Fruit fly (Drosophila melanogaster) whole organism, embryonic: ENCODE measurements around the gene Phyhd1.

Experiments
- Atf6 ChIP-seq: fragments of 200-800 bp; sonication (Bioruptor generic); IDR thresholded peaks from 2 replicates; pipeline ENCODE4 v1.3.6; 2022; ENCODE audit warnings: missing biosample characterization, missing genetic modification characterization
- CG1024 ChIP-seq: fragments of 200-800 bp; sonication (Bioruptor generic); IDR thresholded peaks from 2 replicates; pipeline ENCODE4 v1.3.6; 2022; ENCODE audit warnings: missing biosample characterization, missing genetic modification characterization
- CG10565 ChIP-seq: fragments of 200-800 bp; sonication (Bioruptor generic); optimal IDR thresholded peaks from 3 replicates; lab custom pipeline; 2016; ENCODE audit warnings: missing biosample characterization, mild to moderate bottlenecking, missing genetic modification characterization
- CG11093 ChIP-seq: fragments of 200-800 bp; sonication (Bioruptor generic); IDR thresholded peaks from 3 replicates; pipeline ENCODE4 v1.3.6; 2022; ENCODE audit warnings: missing biosample characterization, missing genetic modification characterization
- CG12219 ChIP-seq: fragments of 200-800 bp; sonication (Bioruptor generic); optimal IDR thresholded peaks from 3 replicates; lab custom pipeline; 2018; ENCODE audit warnings: missing biosample characterization, mild to moderate bottlenecking, missing genetic modification characterization
- CG13624 ChIP-seq: fragments of 200-800 bp; sonication (Bioruptor generic); optimal IDR thresholded peaks from 2 replicates; lab custom pipeline; 2016; ENCODE audit warnings: missing biosample characterization, missing genetic modification characterization
- CG14014 ChIP-seq: fragments of 200-800 bp; sonication (Bioruptor generic); IDR thresholded peaks from 2 replicates; pipeline ENCODE4 v1.3.6; 2022; ENCODE audit warnings: missing biosample characterization, missing genetic modification characterization
- CG15479 ChIP-seq: fragments of 200-800 bp; sonication (Bioruptor generic); optimal IDR thresholded peaks from 3 replicates; lab custom pipeline; 2019; ENCODE audit warnings: missing biosample characterization, mild to moderate bottlenecking, missing genetic modification characterization, moderate library complexity
- CG15514 ChIP-seq: fragments of 200-800 bp; sonication (Bioruptor generic); optimal IDR thresholded peaks from 3 replicates; lab custom pipeline; 2017; ENCODE audit warnings: missing biosample characterization, missing genetic modification characterization, mild to moderate bottlenecking, moderate library complexity, missing genetic modification reagents
- CG2120 ChIP-seq: fragments of 200-800 bp; sonication (Bioruptor generic); optimal IDR thresholded peaks from 3 replicates; lab custom pipeline; 2016; ENCODE audit warnings: missing biosample characterization, missing genetic modification characterization
- CG31224 ChIP-seq: fragments of 200-800 bp; sonication (Bioruptor generic); IDR thresholded peaks from 2 replicates; pipeline ENCODE4 v1.3.6; 2022; ENCODE audit warnings: missing biosample characterization, missing genetic modification characterization
- CG31365 ChIP-seq: fragments of 200-800 bp; sonication (Bioruptor generic); optimal IDR thresholded peaks from 2 replicates; lab custom pipeline; 2018; ENCODE audit warnings: missing biosample characterization, mild to moderate bottlenecking, missing genetic modification characterization
- CG3163 ChIP-seq: fragments of 200-800 bp; sonication (Bioruptor generic); optimal IDR thresholded peaks from 3 replicates; lab custom pipeline; 2016; ENCODE audit warnings: missing biosample characterization, missing genetic modification characterization
- CG4404 ChIP-seq: fragments of 200-800 bp; sonication (Bioruptor generic); IDR thresholded peaks from 2 replicates; pipeline ENCODE4 v1.3.6; 2022; ENCODE audit warnings: missing biosample characterization, missing genetic modification characterization
- CG8944 ChIP-seq: fragments of 200-800 bp; sonication (Bioruptor generic); optimal IDR thresholded peaks from 3 replicates; lab custom pipeline; 2016; ENCODE audit warnings: missing biosample characterization, missing genetic modification characterization
- CG9609 ChIP-seq: fragments of 200-800 bp; sonication (Bioruptor generic); optimal IDR thresholded peaks from 3 replicates; lab custom pipeline; 2016; ENCODE audit warnings: missing biosample characterization, missing genetic modification characterization
- CG9876 ChIP-seq: fragments of 200-800 bp; sonication (Bioruptor generic); optimal IDR thresholded peaks from 2 replicates; lab custom pipeline; 2016; ENCODE audit warnings: missing biosample characterization, missing genetic modification characterization
- Camta ChIP-seq: fragments of 200-800 bp; sonication (Bioruptor generic); optimal IDR thresholded peaks from 2 replicates; lab custom pipeline; 2016; ENCODE audit warnings: missing biosample characterization, missing genetic modification characterization
- D19B ChIP-seq: fragments of 200-800 bp; sonication (Bioruptor generic); optimal IDR thresholded peaks from 2 replicates; lab custom pipeline; 2017; ENCODE audit warnings: missing biosample characterization, mild to moderate bottlenecking, missing genetic modification characterization
- Ets65A ChIP-seq: fragments of 200-800 bp; sonication (Bioruptor generic); peaks from one replicate; lab custom pipeline; 2016; ENCODE audit warnings: missing biosample characterization, missing genetic modification characterization
- MESR4 ChIP-seq: fragments of 200-800 bp; sonication (Bioruptor generic); optimal IDR thresholded peaks from 2 replicates; lab custom pipeline; 2018; ENCODE audit warnings: missing biosample characterization, mild to moderate bottlenecking, missing genetic modification characterization, moderate library complexity
- Mrtf ChIP-seq: fragments of 200-800 bp; sonication (Bioruptor generic); IDR thresholded peaks from 3 replicates; pipeline ENCODE4 v1.3.6; 2022; ENCODE audit warnings: missing biosample characterization, missing genetic modification characterization
- Poxn ChIP-seq: fragments of 200-800 bp; sonication (Bioruptor generic); IDR thresholded peaks from 2 replicates; pipeline ENCODE4 v1.3.6; 2022; ENCODE audit warnings: missing biosample characterization, missing genetic modification characterization
- Sin3A ChIP-seq: fragments of >200 bp; optimal IDR thresholded peaks from 2 replicates; lab custom pipeline; 2018
- Stat92E ChIP-seq, 3 experiments: fragments of >200 bp in 2 of 3; fragments of 200-800 bp in 1 of 3; sonication (Bioruptor generic) in 1 of 3; optimal IDR thresholded peaks; 2 replicates each; lab custom pipeline; 2017 to 2019; ENCODE audit warnings: missing biosample characterization in 3 of 3, missing genetic modification characterization in 3 of 3, mild to moderate bottlenecking in 1 of 3, moderate library complexity in 1 of 3
- Tbp ChIP-seq: fragments of >200 bp; optimal IDR thresholded peaks from 2 replicates; lab custom pipeline; 2018; ENCODE audit warnings: missing biosample characterization, missing genetic modification characterization
- Xbp1 ChIP-seq: fragments of 200-800 bp; sonication (Bioruptor generic); optimal IDR thresholded peaks from 3 replicates; lab custom pipeline; 2016; ENCODE audit warnings: missing biosample characterization, mild to moderate bottlenecking, missing genetic modification characterization
- az2 ChIP-seq: fragments of 200-800 bp; sonication (Bioruptor generic); optimal IDR thresholded peaks from 3 replicates; lab custom pipeline; 2016; ENCODE audit warnings: missing biosample characterization, missing genetic modification characterization
- bowl ChIP-seq: fragments of 200-800 bp; sonication (Bioruptor generic); IDR thresholded peaks from 2 replicates; pipeline ENCODE4 v1.3.6; 2022; ENCODE audit warnings: missing biosample characterization, missing genetic modification characterization
- cad ChIP-seq: fragments of >200 bp; optimal IDR thresholded peaks from 2 replicates; lab custom pipeline; 2017; ENCODE audit warnings: missing biosample characterization, missing genetic modification characterization
- cg ChIP-seq: fragments of 200-800 bp; sonication (Bioruptor generic); optimal IDR thresholded peaks from 3 replicates; lab custom pipeline; 2019; ENCODE audit warnings: missing biosample characterization, mild to moderate bottlenecking, missing genetic modification characterization, moderate library complexity
- corto ChIP-seq: fragments of 200-800 bp; sonication (Bioruptor generic); optimal IDR thresholded peaks from 2 replicates; lab custom pipeline; 2016; ENCODE audit warnings: missing biosample characterization, mild to moderate bottlenecking, missing genetic modification characterization, moderate library complexity
- disco-r ChIP-seq: fragments of 200-800 bp; sonication (Bioruptor generic); optimal IDR thresholded peaks from 2 replicates; lab custom pipeline; 2016; ENCODE audit warnings: missing biosample characterization, missing genetic modification characterization
- emc ChIP-seq: fragments of 200-800 bp; sonication (Bioruptor generic); optimal IDR thresholded peaks from 2 replicates; lab custom pipeline; 2016; ENCODE audit warnings: missing biosample characterization, missing genetic modification characterization
- ems ChIP-seq: fragments of 200-800 bp; sonication (Bioruptor generic); optimal IDR thresholded peaks from 3 replicates; lab custom pipeline; 2016; ENCODE audit warnings: missing biosample characterization, missing genetic modification characterization
- en ChIP-seq: fragments of 200-800 bp; sonication (Bioruptor generic); optimal IDR thresholded peaks from 2 replicates; lab custom pipeline; 2016; ENCODE audit warnings: missing biosample characterization, missing genetic modification characterization
- h ChIP-seq: fragments of >200 bp; optimal IDR thresholded peaks from 2 replicates; lab custom pipeline; 2017
- hth ChIP-seq: fragments of >200 bp; optimal IDR thresholded peaks from 2 replicates; lab custom pipeline; 2017; ENCODE audit warnings: inconsistent platforms
- ken ChIP-seq: fragments of 200-800 bp; sonication (Bioruptor generic); IDR thresholded peaks from 3 replicates; pipeline ENCODE4 v1.3.6; 2022; ENCODE audit warnings: missing biosample characterization, missing genetic modification characterization
- knrl ChIP-seq: fragments of 200-800 bp; sonication (Bioruptor generic); IDR thresholded peaks from 3 replicates; pipeline ENCODE4 v1.3.6; 2022; ENCODE audit warnings: missing biosample characterization, missing genetic modification characterization; ENCODE audit not compliant: partially characterized antibody
- lbe ChIP-seq: fragments of 200-800 bp; sonication (Bioruptor generic); optimal IDR thresholded peaks from 2 replicates; lab custom pipeline; 2016; ENCODE audit warnings: missing biosample characterization, mild to moderate bottlenecking, missing genetic modification characterization
- luna ChIP-seq: fragments of 200-800 bp; sonication (Bioruptor generic); optimal IDR thresholded peaks from 2 replicates; lab custom pipeline; 2016; ENCODE audit warnings: missing biosample characterization, missing genetic modification characterization
- otp ChIP-seq: fragments of 200-800 bp; sonication (Bioruptor generic); IDR thresholded peaks from 3 replicates; pipeline ENCODE4, ENCODE4 v1.3.6; 2022; ENCODE audit warnings: missing biosample characterization, missing genetic modification characterization
- pb ChIP-seq: fragments of 200-800 bp; sonication (Bioruptor generic); optimal IDR thresholded peaks from 3 replicates; lab custom pipeline; 2016; ENCODE audit warnings: missing biosample characterization, missing genetic modification characterization
- prd ChIP-seq, 3 experiments: fragments of >200 bp in 2 of 3; fragments of 200-800 bp in 1 of 3; sonication (Bioruptor generic) in 1 of 3; optimal IDR thresholded peaks in 2 of 3; IDR thresholded peaks in 1 of 3; 2 replicates in 2 of 3; 3 replicates in 1 of 3; pipeline versions ENCODE4 v1.3.6 to Lab custom; 2017 to 2022; ENCODE audit warnings: missing biosample characterization in 1 of 3, missing genetic modification characterization in 1 of 3
- rib ChIP-seq: fragments of 200-800 bp; sonication (Bioruptor generic); IDR thresholded peaks from 2 replicates; pipeline ENCODE4 v1.3.6; 2022; ENCODE audit warnings: missing biosample characterization, missing genetic modification characterization
- sens-2 ChIP-seq: fragments of 200-800 bp; sonication (Bioruptor generic); IDR thresholded peaks from 2 replicates; pipeline ENCODE4 v1.3.6; 2022; ENCODE audit warnings: missing biosample characterization, missing genetic modification characterization
- sob ChIP-seq: fragments of 200-800 bp; sonication (Bioruptor generic); IDR thresholded peaks from 2 replicates; pipeline ENCODE4 v1.3.6; 2022; ENCODE audit warnings: missing biosample characterization, missing genetic modification characterization
- tio ChIP-seq: fragments of 200-800 bp; sonication (Bioruptor generic); optimal IDR thresholded peaks from 2 replicates; lab custom pipeline; 2017; ENCODE audit warnings: missing biosample characterization, missing genetic modification characterization, inconsistent platforms
- twi ChIP-seq: fragments of 200-800 bp; optimal IDR thresholded peaks from 2 replicates; lab custom pipeline; 2019; ENCODE audit warnings: missing biosample characterization, mild to moderate bottlenecking, missing genetic modification characterization, moderate library complexity
- unpg ChIP-seq: fragments of 200-800 bp; sonication (Bioruptor generic); optimal IDR thresholded peaks from 3 replicates; lab custom pipeline; 2018; ENCODE audit warnings: missing biosample characterization, mild to moderate bottlenecking, missing genetic modification characterization, moderate library complexity
- vnd ChIP-seq: fragments of 200-800 bp; sonication (Bioruptor generic); IDR thresholded peaks from 3 replicates; pipeline ENCODE4 v1.3.6; 2022; ENCODE audit warnings: missing biosample characterization, missing genetic modification characterization; ENCODE audit not compliant: partially characterized antibody

Gene Phyhd1

dm6 chr3R:10696371-10696777 is 15.6 kb upstream of the Phyhd1 start, which contains the start of the genes pug, CG14683 and CG46459 (continued):
- 0 out of 2 replicates have a peak, but pooled peaks have one; percentile 14 for TF ChIP-seq CG14014 (GFP tag; lab: Robert Waterston, UW)
- TF ChIP-seq h (lab: Kevin White, UChicago), result no peak
- TF ChIP-seq Stat92E (GFP tag; optimal IDR thresholded peaks at IDR 0.05; lab: Kevin White, UChicago), result no peak
- no peak for TF ChIP-seq CG12219
- no peak for TF ChIP-seq rib
- peak; percentile 36 for TF ChIP-seq luna (GFP tag; lab: Kevin White, UChicago)
- TF ChIP-seq CG9609 (GFP tag; lab: Kevin White, UChicago), result peak; percentile 32
- peak; percentile 66 for TF ChIP-seq ems (GFP tag; lab: Kevin White, UChicago)
- peak; percentile 58 for TF ChIP-seq Camta
- TF ChIP-seq CG3163 (GFP tag; lab: Kevin White, UChicago), result no peak
- peak; percentile 38 for TF ChIP-seq Xbp1 (GFP tag; lab: Kevin White, UChicago)
- TF ChIP-seq CG15514 (GFP tag; lab: Kevin White, UChicago), result peak; percentile 22
- peak; percentile 51 for TF ChIP-seq lbe (GFP tag; lab: Kevin White, UChicago)
- TF ChIP-seq ken, result no peak
- TF ChIP-seq unpg (GFP tag; lab: Kevin White, UChicago), result peak; percentile 44
- TF ChIP-seq CG9876 (GFP tag; lab: Kevin White, UChicago), result peak; percentile 27
- no peak for TF ChIP-seq tio (GFP tag; lab: Kevin White, UChicago)
- TF ChIP-seq otp, result no peak
- TF ChIP-seq Ets65A (GFP tag; lab: Kevin White, UChicago), result peak; percentile 67
- no peak for TF ChIP-seq CG11093 (GFP tag; lab: Robert Waterston, UW)
- TF ChIP-seq az2 (GFP tag; lab: Kevin White, UChicago), result peak; percentile 4
- TF ChIP-seq cg, result no peak
- TF ChIP-seq cad, result no peak
- TF ChIP-seq MESR4 (GFP tag; lab: Kevin White, UChicago), result peak; percentile 45
- TF ChIP-seq disco-r (GFP tag; lab: Kevin White, UChicago), result no peak
- no peak for TF ChIP-seq CG15479 (GFP tag; lab: Kevin White, UChicago)
- TF ChIP-seq CG1024 (GFP tag; lab: Robert Waterston, UW), result no peak
- no peak for TF ChIP-seq pb (GFP tag; lab: Kevin White, UChicago)
- TF ChIP-seq bowl (GFP tag; lab: Robert Waterston, UW), result no peak
- no peak for TF ChIP-seq emc
- TF ChIP-seq sob (GFP tag; lab: Robert Waterston, UW), result peak; percentile 65
- no peak for TF ChIP-seq D19B (GFP tag; lab: Kevin White, UChicago)
- no peak for TF ChIP-seq corto (GFP tag; lab: Kevin White, UChicago)
- TF ChIP-seq prd (optimal IDR thresholded peaks at IDR 0.05; lab: Kevin White, UChicago), result no peak
- peak; percentile 48; the same call in 1 of the 3 replicates for TF ChIP-seq prd (GFP tag; IDR thresholded peaks at IDR 0.05; lab: Robert Waterston, UW)
- TF ChIP-seq knrl (GFP tag; lab: Robert Waterston, UW), result peak; percentile 98
- TF ChIP-seq CG13624 (GFP tag; lab: Kevin White, UChicago), result peak; percentile 62
- no peak for TF ChIP-seq sens-2 (GFP tag; lab: Robert Waterston, UW)
- peak; percentile 97 for TF ChIP-seq vnd (GFP tag; lab: Robert Waterston, UW)
- peak; percentile 29 for TF ChIP-seq Sin3A (lab: Kevin White, UChicago)
- TF ChIP-seq Atf6, result 0 out of 2 replicates have a peak, but pooled peaks have one; percentile 20
- peak; percentile 64 for TF ChIP-seq CG2120 (GFP tag; lab: Kevin White, UChicago)
- TF ChIP-seq CG8944 (GFP tag; lab: Kevin White, UChicago), result peak; percentile 32
- TF ChIP-seq twi (tag; lab: Kevin White, UChicago), result peak; percentile 5
- TF ChIP-seq CG31365 (tag; lab: Kevin White, UChicago), result no peak
- no peak for TF ChIP-seq hth (lab: Kevin White, UChicago)
- TF ChIP-seq en (GFP tag; lab: Kevin White, UChicago), result peak; percentile 20
- no peak for TF ChIP-seq CG4404 (GFP tag; lab: Robert Waterston, UW)
- TF ChIP-seq CG31224 (GFP tag; lab: Robert Waterston, UW), result 0 out of 2 replicates have a peak, but pooled peaks have one; percentile 16
- no peak for TF ChIP-seq CG10565 (GFP tag; lab: Kevin White, UChicago)
- no peak for TF ChIP-seq Tbp (GFP tag; lab: Kevin White, UChicago)
- TF ChIP-seq Poxn, result no peak
- no peak for TF ChIP-seq Mrtf (GFP tag; lab: Robert Waterston, UW)
